Fruit fly (Drosophila melanogaster): Measurements from ENCODE around the gene alpha-Est3.

DNA sequence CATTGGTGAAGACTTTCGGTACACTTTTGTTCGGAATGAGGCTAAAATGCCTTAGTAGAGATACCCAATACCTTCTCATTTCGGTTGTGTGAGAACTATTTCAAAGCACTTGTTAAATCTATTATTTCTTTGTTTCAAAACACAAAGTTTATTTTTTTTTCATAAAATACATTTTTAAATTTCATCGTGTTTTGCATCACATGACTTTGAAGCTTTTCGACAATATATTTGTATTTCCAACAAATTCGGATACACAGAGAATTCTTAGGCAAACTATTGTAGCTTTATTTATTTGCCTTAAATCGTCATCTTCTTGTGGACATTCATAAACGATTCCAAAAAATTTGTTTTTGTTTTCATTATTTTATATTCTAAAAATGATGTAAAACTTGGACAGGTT lies 47.7 kb downstream of the alpha-Est3 start, which contains the start of gene alpha-Est10:
- TF ChIP-seq EcR (GFP tag; optimal IDR thresholded peaks at IDR 0.05): no peak
- TF ChIP-seq CG17806 (tag; optimal IDR thresholded peaks at IDR 0.05): no peak
- TF ChIP-seq CG8301 (tag; optimal IDR thresholded peaks at IDR 0.05): no peak
- TF ChIP-seq CG4496 (GFP tag; IDR thresholded peaks at IDR 0.05): no peak
- TF ChIP-seq CG8159 (tag; optimal IDR thresholded peaks at IDR 0.05): no peak
- no peak for TF ChIP-seq CG13204 (GFP tag; optimal IDR thresholded peaks at IDR 0.05)
- TF ChIP-seq CG34367 (tag; optimal IDR thresholded peaks at IDR 0.05): no peak
- TF ChIP-seq Pif1B (GFP tag; optimal IDR thresholded peaks at IDR 0.05): no peak
- TF ChIP-seq CG9948 (tag; optimal IDR thresholded peaks at IDR 0.05): no peak
- TF ChIP-seq CG32121 (GFP tag; IDR thresholded peaks at IDR 0.05): no peak
